Fruit fly (Drosophila melanogaster) whole organism, wandering third instar larva: Measurements from ENCODE around the gene CG7330.

Experiments used
- Abd-B ChIP-seq: fragments of >200 bp; optimal IDR thresholded peaks from 2 replicates; lab custom pipeline; 2017; ENCODE audit warnings: missing biosample characterization, missing genetic modification characterization
- CG32264 ChIP-seq: fragments of 200-800 bp; sonication (Bioruptor generic); optimal IDR thresholded peaks from 2 replicates; lab custom pipeline; 2016; ENCODE audit warnings: missing biosample characterization, missing genetic modification characterization
- CG9705 ChIP-seq: fragments of 200-800 bp; sonication (Bioruptor generic); optimal IDR thresholded peaks from 2 replicates; lab custom pipeline; 2018; ENCODE audit warnings: missing biosample characterization, mild to moderate bottlenecking, missing genetic modification characterization
- CrebA ChIP-seq: fragments of 200-800 bp; sonication (Bioruptor generic); optimal IDR thresholded peaks from 2 replicates; lab custom pipeline; 2016; ENCODE audit warnings: missing biosample characterization, mild to moderate bottlenecking, missing genetic modification characterization, borderline replicate concordance
- Dfd ChIP-seq: fragments of >200 bp; optimal IDR thresholded peaks from 2 replicates; lab custom pipeline; 2017; ENCODE audit warnings: missing biosample characterization, missing genetic modification characterization
- Dif ChIP-seq: fragments of 200-275, 200-300 bp; sonication (Bioruptor generic); optimal IDR thresholded peaks from 2 replicates; lab custom pipeline; 2018; ENCODE audit warnings: missing biosample characterization, missing genetic modification characterization; ENCODE audit not compliant: partially characterized antibody
- GATAd ChIP-seq: sonication (Bioruptor generic); optimal IDR thresholded peaks from 2 replicates; lab custom pipeline; 2016; ENCODE audit warnings: missing biosample characterization, missing genetic modification characterization
- HLH106 ChIP-seq: fragments of 200-800 bp; optimal IDR thresholded peaks from 3 replicates; lab custom pipeline; 2019; ENCODE audit warnings: missing biosample characterization, mild to moderate bottlenecking, missing genetic modification characterization, moderate library complexity
- Hnf4 ChIP-seq: fragments of 200-800 bp; sonication (Bioruptor generic); optimal IDR thresholded peaks from 2 replicates; lab custom pipeline; 2016; ENCODE audit warnings: missing biosample characterization, mild to moderate bottlenecking, missing genetic modification characterization
- Hr78 ChIP-seq: fragments of >200 bp; optimal IDR thresholded peaks from 2 replicates; lab custom pipeline; 2017; ENCODE audit warnings: missing biosample characterization, missing genetic modification characterization
- Hr83 ChIP-seq: fragments of 200-300 bp; sonication (Bioruptor generic); optimal IDR thresholded peaks from 2 replicates; lab custom pipeline; 2016; ENCODE audit warnings: missing biosample characterization, mild to moderate bottlenecking, missing genetic modification characterization, moderate library complexity; ENCODE audit not compliant: poor library complexity, severe bottlenecking
- Jra ChIP-seq: sonication (Bioruptor generic); optimal IDR thresholded peaks from 2 replicates; lab custom pipeline; 2016; ENCODE audit warnings: missing biosample characterization, missing genetic modification characterization
- Mio ChIP-seq: sonication (Bioruptor generic); optimal IDR thresholded peaks from 2 replicates; lab custom pipeline; 2016; ENCODE audit warnings: missing biosample characterization, missing genetic modification characterization
- Myc ChIP-seq: fragments of >200 bp; optimal IDR thresholded peaks from 2 replicates; lab custom pipeline; 2017
- N ChIP-seq: fragments of >200 bp; optimal IDR thresholded peaks from 2 replicates; lab custom pipeline; 2018; ENCODE audit warnings: missing biosample characterization, missing external identifiers, missing genetic modification characterization
- OdsH ChIP-seq: fragments of 200-800 bp; sonication (Bioruptor generic); optimal IDR thresholded peaks from 2 replicates; lab custom pipeline; 2016; ENCODE audit warnings: missing biosample characterization, mild to moderate bottlenecking, missing genetic modification characterization
- Rel ChIP-seq, 2 experiments: fragments of 200-800 bp; sonication (Bioruptor generic) in 1 of 2; optimal IDR thresholded peaks; 2 replicates in 1 of 2; 3 replicates in 1 of 2; lab custom pipeline; 2016 to 2019; ENCODE audit warnings: mild to moderate bottlenecking in 2 of 2, missing biosample characterization in 2 of 2, missing genetic modification characterization in 2 of 2, moderate library complexity in 1 of 2
- Sp1 ChIP-seq: fragments of 200-800 bp; sonication (Bioruptor generic); optimal IDR thresholded peaks from 3 replicates; lab custom pipeline; 2019; ENCODE audit warnings: missing biosample characterization, mild to moderate bottlenecking, missing genetic modification characterization, moderate library complexity
- Vsx2 ChIP-seq: fragments of 200-300, 225-300 bp; sonication (Bioruptor generic); optimal IDR thresholded peaks from 2 replicates; lab custom pipeline; 2018; ENCODE audit warnings: missing biosample characterization, missing genetic modification characterization; ENCODE audit not compliant: partially characterized antibody
- br ChIP-seq: fragments of 200-800 bp; sonication (Bioruptor generic); optimal IDR thresholded peaks from 2 replicates; lab custom pipeline; 2016; ENCODE audit warnings: missing biosample characterization, missing genetic modification characterization
- brk ChIP-seq: fragments of 200-800 bp; sonication (Bioruptor generic); optimal IDR thresholded peaks from 2 replicates; lab custom pipeline; 2016; ENCODE audit warnings: missing biosample characterization, mild to moderate bottlenecking, missing genetic modification characterization
- dl ChIP-seq, 2 experiments: fragments of 175-275, 200-275 bp in 1 of 2; fragments of 200-275 bp in 1 of 2; sonication (Bioruptor generic); optimal IDR thresholded peaks; lab custom pipeline; 2018; ENCODE audit warnings: mild to moderate bottlenecking in 2 of 2, missing biosample characterization in 2 of 2, missing genetic modification characterization in 2 of 2, moderate library complexity in 2 of 2; ENCODE audit not compliant: partially characterized antibody in 2 of 2, insufficient read depth in 1 of 2
- dmrt93B ChIP-seq: fragments of 200-800 bp; sonication (Bioruptor generic); optimal IDR thresholded peaks from 2 replicates; lab custom pipeline; 2018; ENCODE audit warnings: missing biosample characterization, mild to moderate bottlenecking, missing genetic modification characterization
- dsf ChIP-seq: sonication (Bioruptor generic); optimal IDR thresholded peaks from 2 replicates; lab custom pipeline; 2016; ENCODE audit warnings: missing biosample characterization, missing genetic modification characterization, borderline replicate concordance
- ey ChIP-seq: fragments of 200-800 bp; sonication (Bioruptor generic); optimal IDR thresholded peaks from 2 replicates; lab custom pipeline; 2016; ENCODE audit warnings: missing biosample characterization, missing genetic modification characterization
- foxo ChIP-seq, 2 experiments: fragments of 200-800 bp; sonication (Bioruptor generic); optimal IDR thresholded peaks; 2 replicates in 1 of 2; 3 replicates in 1 of 2; lab custom pipeline; 2016 to 2017; ENCODE audit warnings: missing biosample characterization in 2 of 2, missing genetic modification characterization in 2 of 2
- fru ChIP-seq: fragments of 200-800 bp; sonication (Bioruptor generic); optimal IDR thresholded peaks from 3 replicates; lab custom pipeline; 2016; ENCODE audit warnings: missing biosample characterization, mild to moderate bottlenecking, missing genetic modification characterization
- h ChIP-seq: fragments of 200-800 bp; sonication (Bioruptor generic); optimal IDR thresholded peaks from 3 replicates; lab custom pipeline; 2016; ENCODE audit warnings: missing biosample characterization, mild to moderate bottlenecking, missing genetic modification characterization
- jim ChIP-seq: fragments of 175-275, 200-325 bp; sonication (Bioruptor generic); optimal IDR thresholded peaks from 2 replicates; lab custom pipeline; 2016; ENCODE audit warnings: missing biosample characterization, mild to moderate bottlenecking, missing genetic modification characterization
- lola ChIP-seq: fragments of >200 bp; optimal IDR thresholded peaks from 2 replicates; lab custom pipeline; 2017; ENCODE audit warnings: missing biosample characterization, missing genetic modification characterization
- pan ChIP-seq: fragments of >200 bp; optimal IDR thresholded peaks from 2 replicates; lab custom pipeline; 2017
- psq ChIP-seq: fragments of 200-800 bp; sonication (Bioruptor generic); optimal IDR thresholded peaks from 3 replicates; lab custom pipeline; 2017; ENCODE audit warnings: missing biosample characterization, mild to moderate bottlenecking, missing genetic modification characterization, moderate library complexity
- rgr ChIP-seq: fragments of 200-800 bp; sonication (Bioruptor generic); optimal IDR thresholded peaks from 3 replicates; lab custom pipeline; 2016; ENCODE audit warnings: missing biosample characterization, mild to moderate bottlenecking, missing genetic modification characterization
- sage ChIP-seq: fragments of 200-800 bp; sonication (Bioruptor generic); optimal IDR thresholded peaks from 2 replicates; lab custom pipeline; 2016; ENCODE audit warnings: missing biosample characterization, mild to moderate bottlenecking, missing genetic modification characterization
- sv ChIP-seq: fragments of 200-800 bp; sonication (Bioruptor generic); optimal IDR thresholded peaks from 3 replicates; lab custom pipeline; 2016; ENCODE audit warnings: missing biosample characterization, missing genetic modification characterization
- tai ChIP-seq: sonication (Bioruptor generic); optimal IDR thresholded peaks from 2 replicates; lab custom pipeline; 2016; ENCODE audit warnings: missing biosample characterization, missing genetic modification characterization
- usp ChIP-seq: fragments of >200 bp; optimal IDR thresholded peaks from 2 replicates; lab custom pipeline; 2017; ENCODE audit warnings: missing biosample characterization, missing genetic modification characterization
- woc ChIP-seq: sonication (Bioruptor generic); optimal IDR thresholded peaks from 2 replicates; lab custom pipeline; 2016; ENCODE audit warnings: missing biosample characterization, mild to moderate bottlenecking, missing genetic modification characterization

The CG7330 gene

DNA sequence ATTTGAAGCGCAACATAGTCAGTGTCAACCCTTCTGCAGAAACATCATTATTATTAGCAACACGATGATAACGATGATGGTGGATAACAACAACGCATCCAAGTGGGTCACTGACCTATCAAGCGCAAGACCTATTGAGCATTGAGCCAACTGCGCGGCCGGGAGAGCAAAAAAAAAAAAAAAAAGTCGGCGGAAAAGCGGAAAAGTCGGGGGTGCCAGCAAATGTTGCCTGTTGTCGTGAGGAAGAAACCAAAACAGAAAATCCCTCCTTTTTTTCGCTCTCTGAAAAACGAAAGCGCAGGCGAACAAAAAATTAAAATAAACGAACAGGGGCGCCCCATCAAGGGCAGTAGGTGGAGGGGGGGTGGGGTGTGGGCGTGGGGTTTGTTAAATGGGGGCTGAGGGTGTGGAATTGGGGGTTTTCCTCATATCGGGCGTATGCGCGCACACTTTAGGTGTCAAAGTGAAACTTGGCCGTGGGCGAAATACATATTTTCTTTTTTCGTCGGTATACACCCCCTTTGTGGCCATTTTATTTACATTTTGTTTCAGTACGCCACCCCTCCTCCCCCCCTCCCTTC is 42.9 kb downstream of the CG7330 start:
- TF ChIP-seq lola (GFP tag; lab: Kevin White, UChicago) (no peak), Rel (GFP tag; optimal IDR thresholded peaks at IDR 0.05; lab: Kevin White, UChicago) (no peak), Rel (tag; optimal IDR thresholded peaks at IDR 0.05; lab: Kevin White, UChicago) (peak; percentile 38)
- TF ChIP-seq, all 38 proteins: peak for 1

DNA sequence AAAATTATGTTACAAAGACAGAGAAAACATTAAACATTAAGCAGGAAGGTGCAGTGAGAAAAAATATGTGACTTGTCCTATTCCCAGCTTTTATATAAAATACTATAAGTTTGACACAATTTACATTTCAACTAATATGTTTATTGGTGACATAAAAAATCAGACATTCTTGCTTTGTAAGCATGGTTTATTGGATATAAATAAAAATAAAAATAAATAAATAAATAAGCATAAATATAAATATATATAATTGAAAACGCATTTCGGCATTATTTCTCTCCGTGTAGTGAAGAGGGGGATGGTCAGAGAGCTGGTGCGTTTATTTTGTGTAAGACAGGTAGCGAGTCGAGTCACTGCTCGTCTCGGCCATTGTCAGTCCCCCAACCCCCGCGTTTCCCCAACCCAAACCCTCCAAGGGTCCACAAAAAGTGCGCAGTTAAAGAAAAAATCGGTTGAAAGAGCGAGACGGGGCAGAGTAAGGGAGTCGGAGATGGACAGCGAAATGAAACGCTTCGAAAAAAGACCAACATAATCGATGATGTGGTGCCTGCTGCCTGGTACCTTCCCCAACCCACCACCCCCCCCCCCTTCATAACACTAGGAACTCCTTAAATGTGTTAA is 44.2 kb downstream of the CG7330 start:
- TF ChIP-seq Dfd (no peak), tai (no peak), Jra (GFP tag; lab: Kevin White, UChicago) (peak; percentile 47), usp (no peak), CG9705 (GFP tag; lab: Kevin White, UChicago) (peak; percentile 91), CrebA (no peak), GATAd (GFP tag; lab: Kevin White, UChicago) (no peak), lola (GFP tag; lab: Kevin White, UChicago) (no peak), jim (peak; percentile 30), HLH106 (peak; percentile 98), ey (GFP tag; lab: Kevin White, UChicago) (peak; percentile 74), OdsH (peak; percentile 92), h (peak; percentile 86), br (GFP tag; lab: Kevin White, UChicago) (peak; percentile 57), dsf (GFP tag; lab: Kevin White, UChicago) (peak; percentile 26), Dif (peak; percentile 51), sage (GFP tag; lab: Kevin White, UChicago) (peak; percentile 52), sv (GFP tag; lab: Kevin White, UChicago) (peak; percentile 56), foxo (GFP tag; optimal IDR thresholded peaks at IDR 0.05; lab: Kevin White, UChicago) (peak in 1 of 2 experiments; percentile 90), brk (GFP tag; lab: Kevin White, UChicago) (peak; percentile 52), Myc (lab: Kevin White, UChicago) (no peak), woc (GFP tag; lab: Kevin White, UChicago) (peak; percentile 66), Abd-B (GFP tag; lab: Kevin White, UChicago) (no peak), pan (lab: Kevin White, UChicago) (no peak), dmrt93B (peak; percentile 93), rgr (GFP tag; lab: Kevin White, UChicago) (peak; percentile 89), fru (GFP tag; lab: Kevin White, UChicago) (peak; percentile 85), CG32264 (GFP tag; lab: Kevin White, UChicago) (no peak), Mio (GFP tag; lab: Kevin White, UChicago) (no peak), dl (GFP tag; optimal IDR thresholded peaks at IDR 0.05; lab: Kevin White, UChicago; ENCODE audit: insufficient read depth in 1 of 2, partially characterized antibody in 2 of 2) (no peak), Vsx2 (GFP tag; lab: Kevin White, UChicago) (no peak), Sp1 (GFP tag; lab: Kevin White, UChicago) (peak; percentile 97), Hnf4 (GFP tag; lab: Kevin White, UChicago) (peak; percentile 65), Rel (GFP tag; optimal IDR thresholded peaks at IDR 0.05; lab: Kevin White, UChicago) (peak; percentile 72), Rel (tag; optimal IDR thresholded peaks at IDR 0.05; lab: Kevin White, UChicago) (peak; percentile 79), Hr83 (GFP tag; lab: Kevin White, UChicago) (no peak), N (GFP tag; lab: Kevin White, UChicago) (no peak), psq (GFP tag; lab: Kevin White, UChicago) (peak; percentile 97), Hr78 (GFP tag; lab: Kevin White, UChicago) (no peak)
